Fruit fly (Drosophila melanogaster) whole organism, embryonic: ENCODE data around the gene Vha16-2.

Source experiments
- Aef1 ChIP-seq: fragments of 200-800 bp; sonication (Bioruptor generic); IDR thresholded peaks from 3 replicates; pipeline ENCODE4 v1.3.6; 2022; ENCODE audit warnings: missing biosample characterization, missing genetic modification characterization
- Atf3 ChIP-seq: fragments of 200-800 bp; sonication (Bioruptor generic); optimal IDR thresholded peaks from 3 replicates; lab custom pipeline; 2016; ENCODE audit warnings: missing biosample characterization, missing genetic modification characterization
- CG10321 ChIP-seq: fragments of 200-800 bp; sonication (Bioruptor generic); IDR thresholded peaks from 2 replicates; pipeline ENCODE4 v1.3.6; 2022; ENCODE audit warnings: missing biosample characterization, missing genetic modification characterization
- CG12219 ChIP-seq: fragments of 200-800 bp; sonication (Bioruptor generic); optimal IDR thresholded peaks from 3 replicates; lab custom pipeline; 2018; ENCODE audit warnings: missing biosample characterization, mild to moderate bottlenecking, missing genetic modification characterization
- CG13287 ChIP-seq: fragments of 200-800 bp; sonication (Bioruptor generic); IDR thresholded peaks from 2 replicates; pipeline ENCODE4 v1.3.6; 2022; ENCODE audit warnings: missing biosample characterization, missing genetic modification characterization; ENCODE audit not compliant: partially characterized antibody
- CG13624 ChIP-seq: fragments of 200-800 bp; sonication (Bioruptor generic); optimal IDR thresholded peaks from 2 replicates; lab custom pipeline; 2016; ENCODE audit warnings: missing biosample characterization, missing genetic modification characterization
- CG15479 ChIP-seq: fragments of 200-800 bp; sonication (Bioruptor generic); optimal IDR thresholded peaks from 3 replicates; lab custom pipeline; 2019; ENCODE audit warnings: missing biosample characterization, mild to moderate bottlenecking, missing genetic modification characterization, moderate library complexity
- CG15601 ChIP-seq: fragments of 200-800 bp; sonication (Bioruptor generic); optimal IDR thresholded peaks from 3 replicates; lab custom pipeline; 2019; ENCODE audit warnings: missing biosample characterization, mild to moderate bottlenecking, missing genetic modification characterization, moderate library complexity
- CG17359 ChIP-seq: fragments of 200-800 bp; sonication (Bioruptor generic); optimal IDR thresholded peaks from 3 replicates; lab custom pipeline; 2018; ENCODE audit warnings: missing biosample characterization, mild to moderate bottlenecking, missing genetic modification characterization, moderate library complexity
- CG2120 ChIP-seq: fragments of 200-800 bp; sonication (Bioruptor generic); optimal IDR thresholded peaks from 3 replicates; lab custom pipeline; 2016; ENCODE audit warnings: missing biosample characterization, missing genetic modification characterization
- CG2712 ChIP-seq: fragments of 200-800 bp; optimal IDR thresholded peaks from 3 replicates; lab custom pipeline; 2019; ENCODE audit warnings: missing biosample characterization, mild to moderate bottlenecking, missing genetic modification characterization, moderate library complexity
- CG31441 ChIP-seq: fragments of 200-800 bp; sonication (Bioruptor generic); IDR thresholded peaks from 2 replicates; pipeline ENCODE4 v1.3.6; 2022; ENCODE audit warnings: missing biosample characterization, missing genetic modification characterization
- CG33557 ChIP-seq: fragments of 200-800 bp; sonication (Bioruptor generic); optimal IDR thresholded peaks from 2 replicates; lab custom pipeline; 2019; ENCODE audit warnings: missing biosample characterization, mild to moderate bottlenecking, missing genetic modification characterization, moderate library complexity
- CG4617 ChIP-seq: fragments of 200-800 bp; sonication (Bioruptor generic); optimal IDR thresholded peaks from 3 replicates; lab custom pipeline; 2016; ENCODE audit warnings: missing biosample characterization, missing genetic modification characterization, borderline replicate concordance
- CG6254 ChIP-seq: fragments of 200-800 bp; sonication (Bioruptor generic); optimal IDR thresholded peaks from 3 replicates; lab custom pipeline; 2017; ENCODE audit warnings: mild to moderate bottlenecking, missing biosample characterization, missing genetic modification reagents, missing genetic modification characterization
- CG6765 ChIP-seq: fragments of 200-800 bp; sonication (Bioruptor generic); optimal IDR thresholded peaks from 3 replicates; lab custom pipeline; 2017; ENCODE audit warnings: missing biosample characterization, mild to moderate bottlenecking, missing genetic modification characterization
- CG8765 ChIP-seq: fragments of 200-800 bp; sonication (Bioruptor generic); IDR thresholded peaks from 2 replicates; pipeline ENCODE4 v1.3.6; 2022; ENCODE audit warnings: missing biosample characterization, missing genetic modification characterization
- CG9215 ChIP-seq: fragments of 200-800 bp; sonication (Bioruptor generic); IDR thresholded peaks from 2 replicates; pipeline ENCODE4 v1.3.6; 2022; ENCODE audit warnings: missing biosample characterization, missing genetic modification characterization
- CG9727 ChIP-seq: fragments of 200-800 bp; sonication (Bioruptor generic); optimal IDR thresholded peaks from 3 replicates; lab custom pipeline; 2017; ENCODE audit warnings: missing biosample characterization, mild to moderate bottlenecking, missing genetic modification characterization
- CG9797 ChIP-seq: fragments of 200-800 bp; sonication (Bioruptor generic); optimal IDR thresholded peaks from 3 replicates; lab custom pipeline; 2018; ENCODE audit warnings: missing biosample characterization, mild to moderate bottlenecking, missing genetic modification characterization
- Dfd ChIP-seq, 2 experiments: fragments of >200 bp; optimal IDR thresholded peaks; 2 replicates each; lab custom pipeline; 2017; ENCODE audit warnings: missing biosample characterization in 2 of 2, missing genetic modification characterization in 2 of 2
- Dip2 ChIP-seq: fragments of 200-800 bp; sonication (Bioruptor generic); IDR thresholded peaks from 2 replicates; pipeline ENCODE4 v1.3.6; 2022; ENCODE audit warnings: missing biosample characterization, missing genetic modification characterization
- Drgx ChIP-seq: fragments of 200-800 bp; sonication (Bioruptor generic); IDR thresholded peaks from 2 replicates; pipeline ENCODE4 v1.3.6; 2022; ENCODE audit warnings: missing biosample characterization, missing genetic modification characterization
- Eip74EF ChIP-seq, 2 experiments: fragments of 200-800 bp in 1 of 2; fragments of >200 bp in 1 of 2; sonication (Bioruptor generic) in 1 of 2; optimal IDR thresholded peaks; 2 replicates each; lab custom pipeline; 2017 to 2019; ENCODE audit warnings: missing biosample characterization in 2 of 2, missing genetic modification characterization in 2 of 2, mild to moderate bottlenecking in 1 of 2, moderate library complexity in 1 of 2
- Gug ChIP-seq: fragments of 200-800 bp; sonication (Bioruptor generic); IDR thresholded peaks from 4 replicates; pipeline ENCODE4 v1.3.6; 2022; ENCODE audit warnings: missing biosample characterization, missing genetic modification characterization
- Hey ChIP-seq: fragments of 200-800 bp; sonication (Bioruptor generic); optimal IDR thresholded peaks from 3 replicates; lab custom pipeline; 2018; ENCODE audit warnings: missing biosample characterization, mild to moderate bottlenecking, missing genetic modification characterization
- Nf-YB ChIP-seq: fragments of 200-800 bp; sonication (Bioruptor generic); optimal IDR thresholded peaks from 3 replicates; lab custom pipeline; 2019; ENCODE audit warnings: missing biosample characterization, mild to moderate bottlenecking, missing genetic modification characterization, moderate library complexity
- Poxn ChIP-seq: fragments of 200-800 bp; sonication (Bioruptor generic); IDR thresholded peaks from 2 replicates; pipeline ENCODE4 v1.3.6; 2022; ENCODE audit warnings: missing biosample characterization, missing genetic modification characterization
- Ptx1 ChIP-seq: fragments of 200-800 bp; sonication (Bioruptor generic); IDR thresholded peaks from 2 replicates; pipeline ENCODE4 v1.3.6; 2022; ENCODE audit warnings: missing biosample characterization, missing genetic modification characterization
- Rx ChIP-seq: fragments of 200-800 bp; sonication (Bioruptor generic); IDR thresholded peaks from 2 replicates; pipeline ENCODE4 v1.3.6; 2022; ENCODE audit warnings: missing biosample characterization, missing genetic modification characterization
- Usf ChIP-seq: fragments of 200-800 bp; sonication (Bioruptor generic); optimal IDR thresholded peaks from 2 replicates; lab custom pipeline; 2017; ENCODE audit warnings: missing genotype, missing biosample characterization, missing genetic modification characterization
- Xrp1 ChIP-seq: fragments of 200-800 bp; sonication (Bioruptor generic); IDR thresholded peaks from 2 replicates; pipeline ENCODE4 v1.3.6; 2022; ENCODE audit warnings: missing biosample characterization, missing genetic modification characterization
- ara ChIP-seq: fragments of 200-800 bp; sonication (Bioruptor generic); IDR thresholded peaks from 2 replicates; pipeline ENCODE4 v1.3.6; 2022; ENCODE audit warnings: missing biosample characterization, missing genetic modification characterization
- az2 ChIP-seq: fragments of 200-800 bp; sonication (Bioruptor generic); optimal IDR thresholded peaks from 3 replicates; lab custom pipeline; 2016; ENCODE audit warnings: missing biosample characterization, missing genetic modification characterization
- bab2 ChIP-seq: fragments of 200-800 bp; sonication (Bioruptor generic); optimal IDR thresholded peaks from 2 replicates; lab custom pipeline; 2016; ENCODE audit warnings: missing biosample characterization, missing genetic modification characterization
- bcd ChIP-seq: fragments of 200-800 bp; sonication (Bioruptor generic); optimal IDR thresholded peaks from 2 replicates; lab custom pipeline; 2017; ENCODE audit warnings: missing biosample characterization, mild to moderate bottlenecking, missing genetic modification characterization
- chinmo ChIP-seq: fragments of 200-800 bp; sonication (Bioruptor generic); IDR thresholded peaks from 4 replicates; pipeline ENCODE4 v1.3.6; 2022; ENCODE audit warnings: missing biosample characterization, missing genetic modification characterization; ENCODE audit not compliant: partially characterized antibody
- chm ChIP-seq: fragments of 200-800 bp; sonication (Bioruptor generic); IDR thresholded peaks from 2 replicates; pipeline ENCODE4 v1.3.6; 2022; ENCODE audit warnings: missing biosample characterization, missing genetic modification characterization
- corto ChIP-seq: fragments of 200-800 bp; sonication (Bioruptor generic); optimal IDR thresholded peaks from 2 replicates; lab custom pipeline; 2016; ENCODE audit warnings: missing biosample characterization, mild to moderate bottlenecking, missing genetic modification characterization, moderate library complexity
- esg ChIP-seq: fragments of 200-800 bp; sonication (Bioruptor generic); conservative IDR thresholded peaks from 2 replicates; pipeline ENCODE4 v1.3.6; 2022; ENCODE audit warnings: missing biosample characterization, missing genetic modification characterization
- gce ChIP-seq: fragments of 200-800 bp; sonication (Bioruptor generic); IDR thresholded peaks from 3 replicates; pipeline ENCODE4 v1.3.6; 2022; ENCODE audit warnings: missing biosample characterization, missing genetic modification characterization
- grau ChIP-seq: fragments of 200-800 bp; optimal IDR thresholded peaks from 3 replicates; lab custom pipeline; 2019; ENCODE audit warnings: missing biosample characterization, mild to moderate bottlenecking, missing genetic modification characterization, moderate library complexity
- ken ChIP-seq: fragments of 200-800 bp; sonication (Bioruptor generic); IDR thresholded peaks from 3 replicates; pipeline ENCODE4 v1.3.6; 2022; ENCODE audit warnings: missing biosample characterization, missing genetic modification characterization
- klu ChIP-seq: fragments of 200-800 bp; sonication (Bioruptor generic); IDR thresholded peaks from 2 replicates; pipeline ENCODE4 v1.3.6; 2022; ENCODE audit warnings: missing biosample characterization, missing genetic modification characterization
- otp ChIP-seq: fragments of 200-800 bp; sonication (Bioruptor generic); IDR thresholded peaks from 3 replicates; pipeline ENCODE4, ENCODE4 v1.3.6; 2022; ENCODE audit warnings: missing biosample characterization, missing genetic modification characterization
- pb ChIP-seq: fragments of 200-800 bp; sonication (Bioruptor generic); optimal IDR thresholded peaks from 3 replicates; lab custom pipeline; 2016; ENCODE audit warnings: missing biosample characterization, missing genetic modification characterization
- run ChIP-seq: fragments of 200-800 bp; sonication (Bioruptor generic); optimal IDR thresholded peaks from 3 replicates; lab custom pipeline; 2018; ENCODE audit warnings: missing biosample characterization, mild to moderate bottlenecking, missing genetic modification characterization
- slbo ChIP-seq: fragments of 200-800 bp; sonication (Bioruptor generic); IDR thresholded peaks from 2 replicates; pipeline ENCODE4 v1.3.6; 2022; ENCODE audit warnings: missing biosample characterization, missing genetic modification characterization
- so ChIP-seq: fragments of 200-800 bp; sonication (Bioruptor generic); IDR thresholded peaks from 3 replicates; pipeline ENCODE4 v1.3.6; 2022; ENCODE audit warnings: missing biosample characterization, missing genetic modification characterization
- trh ChIP-seq: fragments of 200-800 bp; sonication (Bioruptor generic); optimal IDR thresholded peaks from 2 replicates; lab custom pipeline; 2016; ENCODE audit warnings: missing biosample characterization, missing genetic modification characterization

Gene Vha16-2

dm6 chr3L:11491222-11491873, 16.6 kb downstream of the Vha16-2 start (continued):
- TF ChIP-seq Eip74EF (GFP tag; optimal IDR thresholded peaks at IDR 0.05; lab: Kevin White, UChicago), result no peak
- peak; percentile 52 for TF ChIP-seq corto (GFP tag; lab: Kevin White, UChicago)
- TF ChIP-seq CG2120 (GFP tag; lab: Kevin White, UChicago), result peak; percentile 85
- no peak for TF ChIP-seq Poxn (GFP tag; lab: Robert Waterston, UW)
- no peak for TF ChIP-seq Dfd (GFP tag; optimal IDR thresholded peaks at IDR 0.05; lab: Kevin White, UChicago)
- TF ChIP-seq bab2 (GFP tag; lab: Kevin White, UChicago), result peak; percentile 63
- peak; percentile 62 for TF ChIP-seq CG17359 (tag; lab: Kevin White, UChicago)
- no peak for TF ChIP-seq Nf-YB (GFP tag; lab: Kevin White, UChicago)
- peak; percentile 70 for TF ChIP-seq CG2712
- peak; percentile 59; the same call in 1 of the 2 replicates for TF ChIP-seq chm (GFP tag; lab: Robert Waterston, UW)
- no peak; the same call in 1 of the 2 replicates for TF ChIP-seq klu (GFP tag; lab: Robert Waterston, UW)
- TF ChIP-seq Usf (GFP tag; lab: Kevin White, UChicago), result peak; percentile 47
- peak; percentile 57 for TF ChIP-seq CG13624 (GFP tag; lab: Kevin White, UChicago)
- peak; percentile 64 for TF ChIP-seq bcd (GFP tag; lab: Kevin White, UChicago)
- TF ChIP-seq otp (GFP tag; lab: Robert Waterston, UW), result peak; percentile 55; the same call in 1 of the 3 replicates
- no peak for TF ChIP-seq pb (GFP tag; lab: Kevin White, UChicago)
- peak; percentile 57; the same call in 3 of the 4 replicates for TF ChIP-seq Gug (GFP tag; lab: Robert Waterston, UW)
- TF ChIP-seq run (tag; lab: Kevin White, UChicago), result peak; percentile 5
- TF ChIP-seq Xrp1, result peak; percentile 76
- peak; percentile 67; the same call in 2 of the 3 replicates for TF ChIP-seq so (GFP tag; lab: Robert Waterston, UW)
- peak; percentile 20 for TF ChIP-seq CG9727 (GFP tag; lab: Kevin White, UChicago)
- no peak for TF ChIP-seq Dip2 (GFP tag; lab: Robert Waterston, UW)
- no peak for TF ChIP-seq CG33557 (GFP tag; lab: Kevin White, UChicago)
- no peak for TF ChIP-seq CG13287 (GFP tag; lab: Robert Waterston, UW)
- peak; percentile 60; the same call in 1 of the 3 replicates for TF ChIP-seq ken
- TF ChIP-seq gce (GFP tag; lab: Robert Waterston, UW), result no peak
- TF ChIP-seq trh (GFP tag; lab: Kevin White, UChicago), result no peak
- TF ChIP-seq CG9215 (GFP tag; lab: Robert Waterston, UW), result no peak
- no peak for TF ChIP-seq CG15601 (tag; lab: Kevin White, UChicago)
- peak; percentile 85 for TF ChIP-seq slbo (GFP tag; lab: Robert Waterston, UW)
- TF ChIP-seq esg (GFP tag; lab: Robert Waterston, UW), result peak; percentile 64
- no peak for TF ChIP-seq CG9797 (GFP tag; lab: Kevin White, UChicago)
- peak; percentile 21 for TF ChIP-seq CG12219 (GFP tag; lab: Kevin White, UChicago)
- TF ChIP-seq CG4617, result no peak
- TF ChIP-seq az2 (GFP tag; lab: Kevin White, UChicago), result peak; percentile 49
- peak; percentile 44; the same call in 1 of the 2 replicates for TF ChIP-seq Rx (GFP tag; lab: Robert Waterston, UW)
- no peak for TF ChIP-seq CG6254 (GFP tag; lab: Kevin White, UChicago)
- TF ChIP-seq grau (tag; lab: Kevin White, UChicago), result peak; percentile 96
- TF ChIP-seq Hey (tag; lab: Kevin White, UChicago), result no peak
- peak; percentile 8 for TF ChIP-seq Atf3 (GFP tag; lab: Kevin White, UChicago)
- peak; percentile 72 for TF ChIP-seq Ptx1
- peak; percentile 62 for TF ChIP-seq Aef1 (GFP tag; lab: Robert Waterston, UW)
- TF ChIP-seq CG10321 (GFP tag; lab: Robert Waterston, UW), result no peak
- no peak for TF ChIP-seq CG6765 (GFP tag; lab: Kevin White, UChicago)
- TF ChIP-seq CG31441 (GFP tag; lab: Robert Waterston, UW), result peak; percentile 43; the same call in 1 of the 2 replicates
- peak; percentile 60 for TF ChIP-seq Drgx (GFP tag; lab: Robert Waterston, UW)
- no peak for TF ChIP-seq chinmo (GFP tag; lab: Robert Waterston, UW)
- TF ChIP-seq ara (GFP tag; lab: Robert Waterston, UW), result peak; percentile 43
- no peak for TF ChIP-seq CG8765 (GFP tag; lab: Robert Waterston, UW)
- no peak for TF ChIP-seq CG15479
